Fruit fly (Drosophila melanogaster): ENCODE data around the gene Peritrophin-15b.

Peritrophin-15b gene

DNA sequence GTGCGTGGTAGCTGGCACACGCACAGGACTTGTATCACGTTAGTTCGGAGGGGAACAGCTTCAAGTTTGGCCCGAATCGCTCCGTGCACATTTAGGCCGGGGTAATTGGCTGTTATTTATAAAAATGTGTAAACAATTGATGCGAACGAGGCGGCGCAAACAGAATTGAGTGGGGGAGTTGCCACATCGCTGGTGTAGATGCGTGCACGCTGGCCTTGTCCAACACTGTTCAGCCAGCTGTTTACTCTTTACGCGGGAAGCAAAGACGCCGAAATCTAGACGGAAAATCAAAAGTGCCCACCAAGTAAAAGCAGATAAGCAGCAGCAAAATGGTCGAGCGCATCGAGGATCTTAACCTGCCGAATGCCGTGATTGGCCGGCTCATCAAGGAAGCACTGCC, 42.4 kb upstream of the Peritrophin-15b start, which contains the start of the genes D12 and Chrac-14 (continued):
- TF ChIP-seq HLH54F (GFP tag; optimal IDR thresholded peaks at IDR 0.05), result no peak
- no peak for TF ChIP-seq lab (GFP tag; optimal IDR thresholded peaks at IDR 0.05)
- TF ChIP-seq wek (GFP tag; optimal IDR thresholded peaks at IDR 0.05), result no peak
- TF ChIP-seq p53 (GFP tag; optimal IDR thresholded peaks at IDR 0.05), result no peak
- TF ChIP-seq Dll (GFP tag; IDR thresholded peaks at IDR 0.05; ENCODE audit: partially characterized antibody), result 0 out of 4 replicates have a peak, but pooled peaks have one; percentile 26
- peak; percentile 8 for TF ChIP-seq psq (GFP tag; optimal IDR thresholded peaks at IDR 0.05)
- peak; percentile 64; the same call in 1 of the 3 replicates for TF ChIP-seq ci (GFP tag; IDR thresholded peaks at IDR 0.05)
- no peak for TF ChIP-seq Lhr (GFP tag; optimal IDR thresholded peaks at IDR 0.05)
- no peak for TF ChIP-seq CG8944 (GFP tag; optimal IDR thresholded peaks at IDR 0.05)
- TF ChIP-seq CG6175 (GFP tag; IDR thresholded peaks at IDR 0.05), result no peak
- TF ChIP-seq Med (GFP tag), result no peak
- TF ChIP-seq sob (GFP tag; IDR thresholded peaks at IDR 0.05), result peak; percentile 69; the same call in 1 of the 2 replicates
- no peak for TF ChIP-seq rib (GFP tag; IDR thresholded peaks at IDR 0.05)
- TF ChIP-seq CG11696 (GFP tag; IDR thresholded peaks at IDR 0.05), result no peak
- no peak for TF ChIP-seq Pdp1 (GFP tag; optimal IDR thresholded peaks at IDR 0.05)
- TF ChIP-seq CTCF (GFP tag; optimal IDR thresholded peaks at IDR 0.05), result no peak
- TF ChIP-seq CG1024 (GFP tag; IDR thresholded peaks at IDR 0.05), result no peak
- TF ChIP-seq mam (GFP tag; optimal IDR thresholded peaks at IDR 0.05), result peak; percentile 37
- TF ChIP-seq Oli (tag; optimal IDR thresholded peaks at IDR 0.05), result no peak
- peak; percentile 21 for TF ChIP-seq CG12155 (GFP tag; optimal IDR thresholded peaks at IDR 0.05)
- peak; percentile 98 for TF ChIP-seq MBD-R2 (GFP tag; IDR thresholded peaks at IDR 0.05)
- TF ChIP-seq Eip74EF (GFP tag; optimal IDR thresholded peaks at IDR 0.05), result no peak
- TF ChIP-seq CG17385 (GFP tag; optimal IDR thresholded peaks at IDR 0.05), result no peak
- peak; percentile 70 for TF ChIP-seq Dp (GFP tag; optimal IDR thresholded peaks at IDR 0.05)
- no peak for TF ChIP-seq C15 (GFP tag; IDR thresholded peaks at IDR 0.05)
- TF ChIP-seq dimm (GFP tag; IDR thresholded peaks at IDR 0.05), result no peak
- TF ChIP-seq vnd (GFP tag; IDR thresholded peaks at IDR 0.05; ENCODE audit: partially characterized antibody), result no peak
- TF ChIP-seq CG34376 (GFP tag; optimal IDR thresholded peaks at IDR 0.05), result no peak
- TF ChIP-seq Kr (GFP tag; optimal IDR thresholded peaks at IDR 0.05), result no peak
- TF ChIP-seq trem (tag; optimal IDR thresholded peaks at IDR 0.05), result peak; percentile 49
- TF ChIP-seq CG9932 (GFP tag; IDR thresholded peaks at IDR 0.05), result peak; percentile 39; the same call in 1 of the 2 replicates
- no peak for TF ChIP-seq Atf-2 (GFP tag; optimal IDR thresholded peaks at IDR 0.05)
- TF ChIP-seq CG1832 (GFP tag; optimal IDR thresholded peaks at IDR 0.05), result no peak
- 0 out of 3 replicates have a peak, but pooled peaks have one; percentile 15 for TF ChIP-seq dysf (GFP tag; IDR thresholded peaks at IDR 0.05)
- no peak for TF ChIP-seq crc (GFP tag; optimal IDR thresholded peaks at IDR 0.05)
- TF ChIP-seq H2.0 (GFP tag; IDR thresholded peaks at IDR 0.05), result peak; percentile 37; the same call in 1 of the 2 replicates
- no peak for TF ChIP-seq Meics (GFP tag; optimal IDR thresholded peaks at IDR 0.05)
- no peak for TF ChIP-seq tgo (GFP tag; IDR thresholded peaks at IDR 0.05)
- no peak for TF ChIP-seq lola (GFP tag; optimal IDR thresholded peaks at IDR 0.05)
- TF ChIP-seq dan (GFP tag; IDR thresholded peaks at IDR 0.05), result no peak
- 0 out of 2 replicates have a peak, but pooled peaks have one; percentile 17 for TF ChIP-seq vvl (GFP tag; IDR thresholded peaks at IDR 0.05)
- peak; percentile 22 for TF ChIP-seq Sry-δ (GFP tag; optimal IDR thresholded peaks at IDR 0.05)
- no peak for TF ChIP-seq bbx (GFP tag; IDR thresholded peaks at IDR 0.05; ENCODE audit: partially characterized antibody)
- TF ChIP-seq zfh1 (GFP tag; IDR thresholded peaks at IDR 0.05), result peak; percentile 42; the same call in 1 of the 3 replicates
- TF ChIP-seq CG2202 (tag; optimal IDR thresholded peaks at IDR 0.05), result no peak
- no peak for TF ChIP-seq mld (GFP tag; IDR thresholded peaks at IDR 0.05; ENCODE audit: partially characterized antibody)
- TF ChIP-seq GATAe (GFP tag; conservative IDR thresholded peaks at IDR 0.05), result no peak
- TF ChIP-seq CG9817 (tag; optimal IDR thresholded peaks at IDR 0.05), result no peak
- TF ChIP-seq Hsf (GFP tag; optimal IDR thresholded peaks at IDR 0.05), result no peak
- TF ChIP-seq Atf3 (GFP tag; optimal IDR thresholded peaks at IDR 0.05), result no peak
